Worm (Caenorhabditis elegans) whole organism, young adult: ENCODE data around the gene M04C3.1.

Experiments
- B0261.1 ChIP-seq: sonication (generic microtip); optimal IDR thresholded peaks from 2 replicates; lab custom pipeline; 2016; ENCODE audit warnings: mild to moderate bottlenecking, missing genetic modification characterization, moderate library complexity, missing compliant biosample characterization
- F39B2.1 ChIP-seq: fragments of 200-800 bp; sonication (Bioruptor generic); IDR thresholded peaks from 2 replicates; pipeline ENCODE4 v1.3.6; 2022; ENCODE audit warnings: missing genetic modification reagents, missing genetic modification characterization, missing compliant biosample characterization
- F52B5.7 ChIP-seq: sonication (generic microtip); optimal IDR thresholded peaks from 2 replicates; lab custom pipeline; 2016; ENCODE audit warnings: mild to moderate bottlenecking, missing genetic modification characterization, missing compliant biosample characterization
- F57C9.4 ChIP-seq: sonication (generic microtip); optimal IDR thresholded peaks from 2 replicates; lab custom pipeline; 2017; ENCODE audit warnings: mild to moderate bottlenecking, missing genetic modification characterization, missing compliant biosample characterization
- K11D2.4 ChIP-seq: fragments of 200-800 bp; sonication (Bioruptor generic); IDR thresholded peaks from 2 replicates; pipeline ENCODE4 v1.3.6; 2022; ENCODE audit warnings: missing genetic modification reagents, missing genetic modification characterization, missing compliant biosample characterization
- K12H6.12 ChIP-seq: fragments of 200-800 bp; sonication (Bioruptor generic); optimal IDR thresholded peaks from 2 replicates; lab custom pipeline; 2018; ENCODE audit warnings: mild to moderate bottlenecking, missing genetic modification characterization, missing compliant biosample characterization
- Y53G8AR.9 ChIP-seq: fragments of 200-800 bp; sonication (Bioruptor generic); conservative IDR thresholded peaks from 2 replicates; pipeline ENCODE4 v1.3.6; 2022; ENCODE audit warnings: missing genetic modification reagents, missing genetic modification characterization, missing compliant biosample characterization
- Y79H2A.3 ChIP-seq: fragments of 200-800 bp; sonication (Bioruptor generic); conservative IDR thresholded peaks from 2 replicates; pipeline ENCODE4 v1.3.6; 2022; ENCODE audit warnings: missing genetic modification reagents, missing genetic modification characterization, missing compliant biosample characterization
- akir-1 ChIP-seq: fragments of 200-800 bp; sonication (Bioruptor generic); optimal IDR thresholded peaks from 2 replicates; lab custom pipeline; 2018; ENCODE audit warnings: mild to moderate bottlenecking, missing genetic modification characterization, moderate library complexity, missing compliant biosample characterization
- bed-1 ChIP-seq: fragments of 200-800 bp; sonication (Bioruptor generic); IDR thresholded peaks from 2 replicates; pipeline ENCODE4 v1.3.6; 2022; ENCODE audit warnings: missing genetic modification reagents, missing genetic modification characterization, missing compliant biosample characterization
- cebp-2 ChIP-seq: fragments of 200-800 bp; sonication (Bioruptor generic); IDR thresholded peaks from 2 replicates; pipeline ENCODE4 v1.3.6; 2022; ENCODE audit warnings: missing genetic modification characterization, missing compliant biosample characterization
- ceh-100 ChIP-seq: fragments of 200-800 bp; sonication (Bioruptor generic); IDR thresholded peaks from 2 replicates; pipeline ENCODE4 v1.3.6; 2022; ENCODE audit warnings: missing genetic modification reagents, missing genetic modification characterization, missing compliant biosample characterization
- ceh-40 ChIP-seq: fragments of 200-800 bp; sonication (Bioruptor generic); IDR thresholded peaks from 2 replicates; pipeline ENCODE4 v1.3.6; 2022; ENCODE audit warnings: missing genetic modification characterization, missing compliant biosample characterization
- ceh-91 ChIP-seq: fragments of 200-800 bp; sonication (Bioruptor generic); IDR thresholded peaks from 2 replicates; pipeline ENCODE4 v1.3.6; 2022; ENCODE audit warnings: missing genetic modification reagents, missing genetic modification characterization, missing compliant biosample characterization
- efl-1 ChIP-seq: fragments of 150-350 bp; optimal IDR thresholded peaks from 2 replicates; lab custom pipeline; 2014; ENCODE audit warnings: missing biosample characterization, missing genetic modification reagents, missing genetic modification characterization
- egrh-3 ChIP-seq: fragments of 200-800 bp; sonication (Bioruptor generic); IDR thresholded peaks from 2 replicates; pipeline ENCODE4 v1.3.6; 2022; ENCODE audit warnings: missing genetic modification reagents, missing genetic modification characterization, missing compliant biosample characterization
- him-1 ChIP-seq: sonication (generic microtip); optimal IDR thresholded peaks from 2 replicates; lab custom pipeline; 2016; ENCODE audit warnings: missing genotype, missing genetic modification reagents, missing genetic modification characterization, missing compliant biosample characterization
- hmg-1.2 ChIP-seq: fragments of 200-800 bp; sonication (Bioruptor generic); IDR thresholded peaks from 2 replicates; pipeline ENCODE4 v1.3.6; 2022; ENCODE audit warnings: missing genetic modification reagents, missing genetic modification characterization, missing compliant biosample characterization
- lsl-1 ChIP-seq: fragments of 200-800 bp; sonication (Bioruptor generic); optimal IDR thresholded peaks from 2 replicates; lab custom pipeline; 2018; ENCODE audit warnings: mild to moderate bottlenecking, missing genetic modification characterization, moderate library complexity, missing compliant biosample characterization
- mcd-1 ChIP-seq: fragments of 200-800 bp; sonication (Bioruptor generic); IDR thresholded peaks from 2 replicates; pipeline ENCODE4 v1.3.6; 2022; ENCODE audit warnings: missing genetic modification reagents, missing genetic modification characterization, missing compliant biosample characterization
- nfya-1 ChIP-seq: sonication (generic microtip); optimal IDR thresholded peaks from 2 replicates; lab custom pipeline; 2017; ENCODE audit warnings: antibody characterized with exemption, missing compliant biosample characterization, missing genetic modification characterization, borderline replicate concordance; ENCODE audit not compliant: insufficient read depth
- nhr-80 ChIP-seq: sonication (generic microtip); optimal IDR thresholded peaks from 2 replicates; lab custom pipeline; 2016; ENCODE audit warnings: missing genetic modification characterization, missing compliant biosample characterization
- nhr-90 ChIP-seq: sonication (generic microtip); optimal IDR thresholded peaks from 2 replicates; lab custom pipeline; 2016; ENCODE audit warnings: missing genotype, mild to moderate bottlenecking, missing genetic modification characterization, missing compliant biosample characterization
- pbrm-1 ChIP-seq: fragments of 200-800 bp; sonication (Bioruptor generic); IDR thresholded peaks from 2 replicates; pipeline ENCODE4 v1.3.6; 2022; ENCODE audit warnings: missing genetic modification reagents, missing genetic modification characterization, missing compliant biosample characterization
- pha-4 ChIP-seq: fragments of 150-350 bp; sonication (generic microtip); optimal IDR thresholded peaks from 2 replicates; lab custom pipeline; 2014; ENCODE audit warnings: missing biosample characterization, missing genetic modification reagents, missing genetic modification characterization
- rcor-1 ChIP-seq: fragments of 200-800 bp; sonication (Bioruptor generic); IDR thresholded peaks from 2 replicates; pipeline ENCODE4 v1.3.6; 2022; ENCODE audit warnings: missing genetic modification reagents, missing genetic modification characterization, missing compliant biosample characterization
- repo-1 ChIP-seq: sonication (generic microtip); optimal IDR thresholded peaks from 2 replicates; lab custom pipeline; 2017; ENCODE audit warnings: mild to moderate bottlenecking, missing genetic modification characterization, missing compliant biosample characterization
- rpc-1 ChIP-seq, 2 experiments: fragments of 150-350 bp in 1 of 2; sonication (generic microtip) in 1 of 2; optimal IDR thresholded peaks; 2 replicates each; lab custom pipeline; 2014 to 2018; ENCODE audit warnings: missing biosample characterization in 1 of 2, missing genetic modification characterization in 1 of 2, missing genetic modification reagents in 1 of 2, missing genotype in 1 of 2
- somi-1 ChIP-seq: fragments of 200-800 bp; sonication (Bioruptor generic); optimal IDR thresholded peaks from 2 replicates; lab custom pipeline; 2018; ENCODE audit warnings: mild to moderate bottlenecking, missing genetic modification characterization, missing compliant biosample characterization
- tbx-9 ChIP-seq: sonication (generic microtip); optimal IDR thresholded peaks from 2 replicates; lab custom pipeline; 2016; ENCODE audit warnings: borderline replicate concordance, missing genetic modification characterization, inconsistent platforms, missing compliant biosample characterization
- unc-62 ChIP-seq: fragments of 150-350 bp; optimal IDR thresholded peaks from 2 replicates; lab custom pipeline; 2014; ENCODE audit warnings: missing biosample characterization, missing genetic modification reagents, missing genetic modification characterization
- xnd-1 ChIP-seq: sonication (generic microtip); optimal IDR thresholded peaks from 2 replicates; lab custom pipeline; 2016; ENCODE audit warnings: missing genotype, missing genetic modification reagents, missing genetic modification characterization, missing compliant biosample characterization
- zfh-2 ChIP-seq: fragments of 200-800 bp; sonication (Bioruptor generic); conservative IDR thresholded peaks from 2 replicates; pipeline ENCODE4 v1.3.6; 2022; ENCODE audit warnings: missing genetic modification reagents, missing genetic modification characterization, missing compliant biosample characterization
- zim-3 ChIP-seq: sonication (generic microtip); optimal IDR thresholded peaks from 2 replicates; lab custom pipeline; 2017; ENCODE audit warnings: mild to moderate bottlenecking, missing genetic modification characterization, moderate library complexity, missing compliant biosample characterization
- ztf-18 ChIP-seq: sonication (generic microtip); optimal IDR thresholded peaks from 2 replicates; lab custom pipeline; 2016; ENCODE audit warnings: missing genotype, mild to moderate bottlenecking, missing genetic modification characterization, missing compliant biosample characterization
- ztf-28 ChIP-seq: fragments of 200-800 bp; sonication (Bioruptor generic); IDR thresholded peaks from 2 replicates; pipeline ENCODE4 v1.3.6; 2022; ENCODE audit warnings: missing genetic modification reagents, missing genetic modification characterization, missing compliant biosample characterization

Gene M04C3.1

ce11 chrV:19445442-19445841 lies at the start of gene M04C3.1:
M04C3.1 (minus strand) TSS chrV:19445605.
- TF ChIP-seq ztf-18 (tag; lab: Kevin White, UChicago) (no peak), tbx-9 (tag; lab: Kevin White, UChicago) (no peak), K11D2.4 (GFP tag; lab: Robert Waterston, UW) (no peak), xnd-1 (tag; lab: Kevin White, UChicago) (no peak), rcor-1 (no peak), nhr-80 (tag; lab: Kevin White, UChicago) (peak; percentile 23)

DNA sequence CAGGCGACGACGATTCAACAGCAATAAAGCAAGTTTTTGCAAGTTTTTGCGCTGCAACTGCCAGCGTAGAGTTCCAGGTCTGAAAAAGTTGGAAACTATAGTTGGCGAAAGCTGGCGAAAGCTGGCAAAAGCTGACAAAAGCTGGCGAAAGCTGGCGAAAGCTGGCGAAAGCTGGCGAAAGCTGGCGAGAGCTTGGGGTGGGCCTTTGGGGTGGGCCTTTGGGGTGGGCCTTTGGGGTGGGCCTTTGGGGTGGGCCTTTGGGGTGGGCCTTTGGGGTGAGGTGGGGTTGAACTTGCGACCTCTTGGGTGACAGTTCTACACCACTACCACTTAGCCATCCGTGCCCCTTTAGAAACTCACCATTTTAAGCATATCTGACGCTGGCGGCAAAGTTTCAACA lies 49.7 kb upstream of the M04C3.1 start:
- TF ChIP-seq egrh-3 (GFP tag; lab: Robert Waterston, UW) = peak; percentile 72; the same call in 1 of the 2 replicates
- TF ChIP-seq efl-1 (GFP tag; lab: Kevin White, UChicago) = no peak
- TF ChIP-seq K12H6.12 (tag; lab: Kevin White, UChicago) = no peak
- no peak for TF ChIP-seq nfya-1 (tag; lab: Kevin White, UChicago)
- TF ChIP-seq akir-1 (GFP tag; lab: Kevin White, UChicago) = no peak
- no peak for TF ChIP-seq pha-4 (tag; lab: Kevin White, UChicago)
- TF ChIP-seq mcd-1 (GFP tag; lab: Robert Waterston, UW) = 0 out of 2 replicates have a peak, but pooled peaks have one; percentile 11
- no peak for TF ChIP-seq repo-1 (tag; lab: Kevin White, UChicago)
- no peak for TF ChIP-seq rpc-1 (optimal IDR thresholded peaks at IDR 0.05; lab: Kevin White, UChicago)
- TF ChIP-seq rpc-1 (tag; optimal IDR thresholded peaks at IDR 0.05; lab: Kevin White, UChicago) = peak; percentile 22
- 0 out of 2 replicates have a peak, but pooled peaks have one; percentile 36 for TF ChIP-seq ztf-28
- peak; percentile 83 for TF ChIP-seq zfh-2 (GFP tag; lab: Robert Waterston, UW)
- TF ChIP-seq nhr-90 (tag; lab: Kevin White, UChicago) = no peak
- TF ChIP-seq F57C9.4 (tag; lab: Kevin White, UChicago) = no peak
- TF ChIP-seq ceh-100 (GFP tag; lab: Robert Waterston, UW) = no peak

ce11 chrV:19491302-19491701 lies 45.9 kb upstream of the M04C3.1 start, which contains the start of gene Y43F8B.29:
Y43F8B.29 (plus strand) TSS chrV:19491602.
- TF ChIP-seq unc-62 (GFP tag; lab: Kevin White, UChicago) (no peak), hmg-1.2 (GFP tag; lab: Robert Waterston, UW) (no peak), zfh-2 (GFP tag; lab: Robert Waterston, UW) (no peak), him-1 (tag; lab: Kevin White, UChicago) (no peak), cebp-2 (no peak), akir-1 (GFP tag; lab: Kevin White, UChicago) (no peak), B0261.1 (no peak), zim-3 (tag; lab: Kevin White, UChicago) (no peak), somi-1 (no peak), ceh-40 (GFP tag; lab: Robert Waterston, UW) (no peak), pbrm-1 (GFP tag; lab: Robert Waterston, UW) (no peak)

DNA sequence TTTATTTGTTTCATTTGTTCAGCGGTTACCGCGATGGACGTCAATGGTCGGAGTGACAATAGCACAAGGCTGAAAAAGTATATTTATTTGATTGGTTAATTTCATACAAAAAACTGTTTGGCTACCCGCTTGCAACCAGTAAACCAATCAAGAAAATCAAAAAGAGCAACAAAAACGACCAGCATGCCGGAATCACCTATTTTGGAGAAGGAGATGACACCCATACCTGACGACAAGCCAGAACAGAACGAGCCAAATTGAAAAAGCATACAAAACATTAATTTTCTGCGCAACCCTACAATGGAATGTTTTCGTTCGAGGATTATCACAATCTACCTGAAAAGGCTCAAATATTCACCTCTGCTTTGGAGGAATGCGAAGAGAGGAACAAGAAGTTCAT lies 45.1 kb upstream of the M04C3.1 start, which contains the start of gene Y43F8B.7:
Gene Y43F8B.7, plus strand, starts transcription at position 301 of the 400 bp plus-strand sequence.
- TF ChIP-seq bed-1 (GFP tag; lab: Robert Waterston, UW) (no peak), ceh-91 (GFP tag; lab: Robert Waterston, UW) (no peak), F52B5.7 (tag; lab: Kevin White, UChicago) (no peak), lsl-1 (GFP tag; lab: Kevin White, UChicago) (no peak), xnd-1 (tag; lab: Kevin White, UChicago) (no peak), hmg-1.2 (GFP tag; lab: Robert Waterston, UW) (no peak), Y53G8AR.9 (GFP tag; lab: Robert Waterston, UW) (no peak), Y79H2A.3 (GFP tag; lab: Robert Waterston, UW) (no peak), F39B2.1 (GFP tag; lab: Robert Waterston, UW) (no peak)
